Worm (Caenorhabditis elegans) whole organism, L4 larva: ENCODE results near the gene txt-4.
A peak's percentile ranks its signal among the peaks of the same experiment; 100 is the strongest.

ENCODE experiments used
- F10B5.3 ChIP-seq: sonication (generic microtip); optimal IDR thresholded peaks from 2 replicates; lab custom pipeline; 2016; ENCODE audit warnings: mild to moderate bottlenecking, missing genetic modification characterization, missing compliant biosample characterization
- F26F4.8 ChIP-seq: fragments of 200-800 bp; sonication (Bioruptor generic); conservative IDR thresholded peaks from 2 replicates; pipeline ENCODE4 v1.3.6; 2022; ENCODE audit warnings: missing genetic modification characterization, missing compliant biosample characterization
- R02D3.7 ChIP-seq: fragments of 150-350 bp; sonication (generic microtip); optimal IDR thresholded peaks from 3 replicates; lab custom pipeline; 2014; ENCODE audit warnings: missing biosample characterization, missing genetic modification characterization
- Y48G9A.11 ChIP-seq: fragments of 200-800 bp; sonication (Bioruptor generic); IDR thresholded peaks from 2 replicates; pipeline ENCODE4 v1.3.6; 2022; ENCODE audit warnings: missing genetic modification reagents, missing genetic modification characterization, missing compliant biosample characterization
- ama-1 ChIP-seq: fragments of 150-350 bp; optimal IDR thresholded peaks from 2 replicates; lab custom pipeline; 2014; ENCODE audit warnings: inconsistent platforms, mixed read lengths
- arid-1 ChIP-seq: fragments of 200-800 bp; sonication (Bioruptor generic); conservative IDR thresholded peaks from 2 replicates; pipeline ENCODE4 v1.3.6; 2022; ENCODE audit warnings: missing genetic modification reagents, missing genetic modification characterization, missing compliant biosample characterization
- attf-4 ChIP-seq: sonication (generic microtip); optimal IDR thresholded peaks from 3 replicates; lab custom pipeline; 2017; ENCODE audit warnings: missing biosample characterization, missing genetic modification characterization
- ceh-20 ChIP-seq: fragments of 200-800 bp; sonication (Bioruptor generic); IDR thresholded peaks from 2 replicates; pipeline ENCODE4 v1.3.6; 2022; ENCODE audit warnings: missing genetic modification reagents, missing genetic modification characterization, missing compliant biosample characterization
- ces-1 ChIP-seq: fragments of 150-350 bp; sonication (generic microtip); optimal IDR thresholded peaks from 4 replicates; lab custom pipeline; 2014; ENCODE audit warnings: missing biosample characterization, missing genetic modification reagents, missing genetic modification characterization
- ctbp-1 ChIP-seq: fragments of 200-800 bp; sonication (Bioruptor generic); IDR thresholded peaks from 2 replicates; pipeline ENCODE4 v1.3.6; 2022; ENCODE audit warnings: missing genetic modification reagents, missing genetic modification characterization, missing compliant biosample characterization
- daf-16 ChIP-seq, 3 experiments: sonication (generic microtip); optimal IDR thresholded peaks; 2 replicates each; lab custom pipeline; 2016 to 2017; ENCODE audit warnings: missing genetic modification characterization in 3 of 3, missing genetic modification reagents in 3 of 3, mild to moderate bottlenecking in 2 of 3, missing compliant biosample characterization in 2 of 3, missing biosample characterization in 1 of 3, moderate library complexity in 1 of 3
- daf-8 ChIP-seq: fragments of 200-800 bp; sonication (Bioruptor generic); IDR thresholded peaks from 2 replicates; pipeline ENCODE4 v1.3.6; 2022; ENCODE audit warnings: missing genetic modification characterization, missing compliant biosample characterization
- dmd-6 ChIP-seq: fragments of 200-800 bp; sonication (Bioruptor generic); IDR thresholded peaks from 2 replicates; pipeline ENCODE4 v1.3.6; 2022; ENCODE audit warnings: missing genetic modification reagents, missing genetic modification characterization, missing compliant biosample characterization
- duxl-1 ChIP-seq: sonication (generic microtip); optimal IDR thresholded peaks from 2 replicates; lab custom pipeline; 2016; ENCODE audit warnings: mild to moderate bottlenecking, missing genetic modification characterization, moderate library complexity, missing compliant biosample characterization; ENCODE audit not compliant: poor library complexity
- egl-43 ChIP-seq: fragments of 200-800 bp; sonication (Bioruptor generic); IDR thresholded peaks from 2 replicates; pipeline ENCODE4 v1.3.6; 2022; ENCODE audit warnings: missing genetic modification reagents, missing genetic modification characterization, missing compliant biosample characterization
- fos-1 ChIP-seq: fragments of 150-350 bp; optimal IDR thresholded peaks from 2 replicates; lab custom pipeline; 2014; ENCODE audit warnings: missing biosample characterization, missing genetic modification characterization
- gei-8 ChIP-seq: fragments of 200-800 bp; sonication (Bioruptor generic); optimal IDR thresholded peaks from 2 replicates; lab custom pipeline; 2018; ENCODE audit warnings: mild to moderate bottlenecking, missing genetic modification characterization, missing compliant biosample characterization
- hif-1 ChIP-seq, 2 experiments: sonication (generic microtip); optimal IDR thresholded peaks; 2 replicates each; lab custom pipeline; 2016 to 2017; ENCODE audit warnings: missing compliant biosample characterization in 2 of 2, missing genetic modification characterization in 2 of 2, missing genetic modification reagents in 2 of 2, missing genotype in 2 of 2, mild to moderate bottlenecking in 1 of 2
- jun-1 ChIP-seq: fragments of 150-350 bp; optimal IDR thresholded peaks from 2 replicates; lab custom pipeline; 2014; ENCODE audit warnings: missing biosample characterization, missing genetic modification reagents, missing genetic modification characterization
- lin-1 ChIP-seq: fragments of 200-800 bp; sonication (Bioruptor generic); IDR thresholded peaks from 2 replicates; pipeline ENCODE4 v1.3.6; 2022; ENCODE audit warnings: missing genetic modification reagents, missing genetic modification characterization, missing compliant biosample characterization
- lin-39 ChIP-seq: fragments of 150-350 bp; optimal IDR thresholded peaks from 2 replicates; lab custom pipeline; 2014; ENCODE audit warnings: missing biosample characterization, missing genetic modification reagents, missing genetic modification characterization
- lir-3 ChIP-seq: sonication (generic microtip); optimal IDR thresholded peaks from 2 replicates; lab custom pipeline; 2016; ENCODE audit warnings: mild to moderate bottlenecking, missing genetic modification characterization, missing compliant biosample characterization
- madf-5 ChIP-seq, 2 experiments: fragments of 200-800 bp; sonication (Bioruptor generic); IDR thresholded peaks; 2 replicates each; pipeline ENCODE4 v1.3.6; 2022; ENCODE audit warnings: missing compliant biosample characterization in 2 of 2, missing genetic modification characterization in 2 of 2
- madf-9 ChIP-seq: fragments of 200-800 bp; sonication (Bioruptor generic); conservative IDR thresholded peaks from 2 replicates; pipeline ENCODE4 v1.3.6; 2022; ENCODE audit warnings: missing genetic modification reagents, missing genetic modification characterization, missing compliant biosample characterization
- mdt-29 ChIP-seq: fragments of 200-800 bp; sonication (Bioruptor generic); IDR thresholded peaks from 2 replicates; pipeline ENCODE4 v1.3.6; 2022; ENCODE audit warnings: missing genetic modification reagents, missing genetic modification characterization, missing compliant biosample characterization
- mxl-3 ChIP-seq: fragments of 200-800 bp; sonication (Bioruptor generic); optimal IDR thresholded peaks from 2 replicates; lab custom pipeline; 2018; ENCODE audit warnings: mild to moderate bottlenecking, missing genetic modification characterization, missing compliant biosample characterization
- nhr-102 ChIP-seq: sonication (generic microtip); optimal IDR thresholded peaks from 2 replicates; lab custom pipeline; 2016; ENCODE audit warnings: mild to moderate bottlenecking, missing genetic modification characterization, moderate library complexity, missing compliant biosample characterization
- nhr-111 ChIP-seq: fragments of 200-800 bp; sonication (Bioruptor generic); optimal IDR thresholded peaks from 2 replicates; lab custom pipeline; 2018; ENCODE audit warnings: mild to moderate bottlenecking, missing genetic modification characterization, missing compliant biosample characterization
- nhr-25 ChIP-seq: sonication (generic microtip); optimal IDR thresholded peaks from 2 replicates; lab custom pipeline; 2017; ENCODE audit warnings: missing genetic modification characterization, mild to moderate bottlenecking, missing compliant biosample characterization, antibody characterized with exemption, moderate library complexity, borderline replicate concordance; ENCODE audit not compliant: insufficient read depth
- rbr-2 ChIP-seq: sonication (generic microtip); optimal IDR thresholded peaks from 2 replicates; lab custom pipeline; 2016; ENCODE audit warnings: missing genotype, missing genetic modification characterization, missing compliant biosample characterization
- set-16 ChIP-seq: fragments of 200-800 bp; sonication (Bioruptor generic); IDR thresholded peaks from 2 replicates; pipeline ENCODE4 v1.3.6; 2022; ENCODE audit warnings: missing genetic modification reagents, missing genetic modification characterization, missing compliant biosample characterization
- snpc-4 ChIP-seq: fragments of 150-350 bp; optimal IDR thresholded peaks from 2 replicates; lab custom pipeline; 2014; ENCODE audit warnings: missing biosample characterization, missing genetic modification characterization
- unc-62 ChIP-seq, 3 experiments: fragments of 150-350 bp in 1 of 3; sonication (generic microtip); optimal IDR thresholded peaks in 2 of 3; peaks in 1 of 3; 1 replicate in 1 of 3; 2 replicates in 2 of 3; lab custom pipeline; 2014 to 2017; ENCODE audit warnings: missing biosample characterization in 3 of 3, missing genetic modification characterization in 3 of 3, missing genetic modification reagents in 3 of 3, missing genotype in 1 of 3
- zfp-2 ChIP-seq: sonication (generic microtip); optimal IDR thresholded peaks from 2 replicates; lab custom pipeline; 2016; ENCODE audit warnings: mild to moderate bottlenecking, missing genetic modification characterization, missing compliant biosample characterization
- zip-11 ChIP-seq: fragments of 200-800 bp; sonication (Bioruptor generic); IDR thresholded peaks from 2 replicates; pipeline ENCODE4 v1.3.6; 2022; ENCODE audit warnings: missing genetic modification characterization, missing compliant biosample characterization
- ztf-7 ChIP-seq: fragments of 150-350 bp; optimal IDR thresholded peaks from 2 replicates; lab custom pipeline; 2014; ENCODE audit warnings: missing biosample characterization, missing genetic modification characterization

Gene txt-4

DNA sequence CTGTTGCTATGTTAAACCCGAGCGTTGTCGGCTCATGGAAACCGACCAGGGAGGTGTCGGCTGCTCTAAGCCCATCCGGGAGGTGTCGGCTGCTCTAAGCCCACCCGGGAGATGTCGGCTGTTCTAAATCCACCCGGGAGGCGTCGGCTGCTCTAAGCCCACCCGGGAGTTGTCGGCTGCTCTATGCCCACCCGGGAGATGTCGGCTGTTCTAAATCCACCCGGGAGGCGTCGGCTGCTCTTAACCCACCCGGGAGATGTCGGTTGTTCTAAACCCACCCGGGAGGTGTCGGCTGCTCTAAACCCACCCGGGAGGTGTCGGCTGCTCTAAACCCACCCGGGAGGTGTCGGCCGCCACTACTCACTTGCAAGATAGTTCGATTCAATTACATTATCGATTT is 5.5 kb downstream of the txt-4 start:
- TF ChIP-seq lir-3 (tag; lab: Kevin White, UChicago) (no peak), rbr-2 (tag; lab: Kevin White, UChicago) (no peak), gei-8 (GFP tag; lab: Kevin White, UChicago) (no peak), egl-43 (peak; percentile 5; the same call in 1 of the 2 replicates), set-16 (GFP tag; lab: Robert Waterston, UW) (peak; percentile 96), madf-9 (GFP tag; lab: Robert Waterston, UW) (no peak)

- TF ChIP-seq jun-1 (tag; lab: Kevin White, UChicago) (no peak), mxl-3 (GFP tag; lab: Kevin White, UChicago) (peak; percentile 4), nhr-111 (GFP tag; lab: Kevin White, UChicago) (no peak), unc-62 (GFP tag; optimal IDR thresholded peaks at IDR 0.05 in 1 of 2; lab: Kevin White, UChicago) (peak in 1 of 2 experiments; percentile 24), unc-62 (tag; optimal IDR thresholded peaks at IDR 0.05; lab: Kevin White, UChicago) (no peak)
Observed at ce11 chrIV:1516527-1516926, 6.2 kb downstream of the txt-4 start, which contains the start of gene clec-172. Gene clec-172 (minus strand): TSS chrIV:1516627.

DNA sequence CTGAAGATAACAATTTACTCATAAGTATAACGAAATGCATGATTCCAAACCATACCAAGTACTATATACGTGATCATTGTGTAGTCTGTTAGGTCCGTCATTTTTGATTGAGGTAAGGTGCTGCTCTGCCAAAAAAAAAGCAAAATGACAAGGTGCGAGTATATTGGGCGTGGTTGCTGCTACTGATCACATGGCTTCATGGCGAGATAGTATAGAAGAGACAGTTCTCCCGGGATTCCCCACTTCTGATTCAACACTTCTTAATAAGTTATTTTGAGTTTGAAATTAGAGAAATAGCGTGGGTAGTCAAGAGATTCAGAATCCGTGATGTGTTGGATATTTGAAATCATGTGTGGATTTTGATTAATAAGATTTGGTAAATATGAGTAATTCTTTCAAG is 10.9 kb downstream of the txt-4 start, which contains the start of gene K03H6.4:
Gene K03H6.4 (minus strand): TSS at position 101 of the 400 bp plus-strand sequence.
- TF ChIP-seq nhr-25 (no peak), madf-5 (GFP tag; IDR thresholded peaks at IDR 0.05; lab: Robert Waterston, UW) (no peak), fos-1 (no peak), zip-11 (no peak), daf-16 (GFP tag; optimal IDR thresholded peaks at IDR 0.05; lab: Kevin White, UChicago) (no peak), daf-16 (tag; optimal IDR thresholded peaks at IDR 0.05; lab: Kevin White, UChicago) (no peak), lin-39 (tag; lab: Kevin White, UChicago) (no peak), unc-62 (GFP tag; optimal IDR thresholded peaks at IDR 0.05 in 1 of 2; lab: Kevin White, UChicago) (peak in 1 of 2 experiments; percentile 90), unc-62 (tag; optimal IDR thresholded peaks at IDR 0.05; lab: Kevin White, UChicago) (no peak), attf-4 (no peak)
- TF ChIP-seq, all 104 proteins: peak for 1

ce11 chrIV:1522358-1522757 is 12.0 kb downstream of the txt-4 start:
- TF ChIP-seq duxl-1 (no peak), zfp-2 (tag; lab: Kevin White, UChicago) (no peak), lin-1 (GFP tag; lab: Robert Waterston, UW) (no peak), ctbp-1 (no peak), daf-16 (GFP tag; optimal IDR thresholded peaks at IDR 0.05; lab: Kevin White, UChicago) (no peak), daf-16 (tag; optimal IDR thresholded peaks at IDR 0.05; lab: Kevin White, UChicago) (no peak), Y48G9A.11 (no peak), R02D3.7 (tag; lab: Kevin White, UChicago) (no peak), F10B5.3 (tag; lab: Kevin White, UChicago) (no peak), arid-1 (GFP tag; lab: Robert Waterston, UW) (no peak), nhr-102 (tag; lab: Kevin White, UChicago) (no peak), ceh-20 (GFP tag; lab: Robert Waterston, UW) (no peak), ztf-7 (no peak)

- TF ChIP-seq jun-1 (tag; lab: Kevin White, UChicago) = no peak
- peak in 1 of 2 experiments; percentile 53 for TF ChIP-seq unc-62 (GFP tag; optimal IDR thresholded peaks at IDR 0.05 in 1 of 2; lab: Kevin White, UChicago)
- no peak for TF ChIP-seq unc-62 (tag; optimal IDR thresholded peaks at IDR 0.05; lab: Kevin White, UChicago)
- TF ChIP-seq, all 104 proteins: peak for 1
Observed at ce11 chrIV:1523418-1523817, 13.1 kb downstream of the txt-4 start, which contains the start of gene K03H6.1. Gene K03H6.1 (plus strand): TSS chrIV:1523718.

- TF ChIP-seq ces-1 (GFP tag; lab: Kevin White, UChicago) = no peak
- no peak for TF ChIP-seq F26F4.8
- no peak for TF ChIP-seq snpc-4 (tag; lab: Kevin White, UChicago)
- TF ChIP-seq duxl-1 = no peak
- TF ChIP-seq hif-1 (tag; optimal IDR thresholded peaks at IDR 0.05; lab: Kevin White, UChicago) = no peak
- TF ChIP-seq ama-1 (lab: Kevin White, UChicago) = no peak
- no peak for TF ChIP-seq mdt-29 (GFP tag; lab: Robert Waterston, UW)
- TF ChIP-seq dmd-6 (GFP tag; lab: Robert Waterston, UW) = no peak
- no peak for TF ChIP-seq daf-8 (GFP tag; lab: Robert Waterston, UW)
Observed at ce11 chrIV:1536316-1536715, 26.0 kb downstream of the txt-4 start, which contains the start of gene K03H6.5. Gene K03H6.5 (minus strand): TSS chrIV:1536416.
